Worm (Caenorhabditis elegans) whole organism, L2 larva: ENCODE results near the gene F52H2.1.

Experiments
- ZK546.5 ChIP-seq: sonication (generic microtip); optimal IDR thresholded peaks from 2 replicates; lab custom pipeline; 2017; ENCODE audit warnings: missing biosample characterization, missing genetic modification characterization
- aly-2 ChIP-seq: fragments of 150-350 bp; optimal IDR thresholded peaks from 2 replicates; lab custom pipeline; 2014; ENCODE audit warnings: missing biosample characterization, missing genetic modification characterization
- ama-1 ChIP-seq: fragments of 150-350 bp; optimal IDR thresholded peaks from 2 replicates; lab custom pipeline; 2018; ENCODE audit warnings: inconsistent platforms
- egl-27 ChIP-seq: sonication (generic microtip); optimal IDR thresholded peaks from 3 replicates; lab custom pipeline; 2017; ENCODE audit warnings: missing biosample characterization, missing genetic modification reagents, missing genetic modification characterization
- lsy-2 ChIP-seq, 2 experiments: fragments of 150-350 bp in 1 of 2; sonication (generic microtip) in 1 of 2; optimal IDR thresholded peaks; 2 replicates each; lab custom pipeline; 2014 to 2017; ENCODE audit warnings: missing biosample characterization in 2 of 2, missing genetic modification characterization in 2 of 2
- nhr-10 ChIP-seq: sonication (generic microtip); optimal IDR thresholded peaks from 2 replicates; lab custom pipeline; 2017; ENCODE audit warnings: missing biosample characterization, missing genetic modification characterization
- nhr-77 ChIP-seq: fragments of 150-350 bp; optimal IDR thresholded peaks from 2 replicates; lab custom pipeline; 2014; ENCODE audit warnings: missing biosample characterization, missing genetic modification characterization
- peb-1 ChIP-seq: fragments of 150-350 bp; optimal IDR thresholded peaks from 2 replicates; lab custom pipeline; 2014; ENCODE audit warnings: missing biosample characterization, missing genetic modification characterization

- TF ChIP-seq lsy-2 (tag; optimal IDR thresholded peaks at IDR 0.05; lab: Kevin White, UChicago) (no peak), nhr-77 (no peak), ama-1 (no peak), ZK546.5 (tag; lab: Kevin White, UChicago) (no peak), nhr-10 (tag; lab: Kevin White, UChicago) (no peak), aly-2 (tag; lab: Kevin White, UChicago) (no peak), peb-1 (tag; lab: Kevin White, UChicago) (no peak), egl-27 (no peak)
Measured at ce11 chrX:2601025-2601705, 28.3 kb downstream of the F52H2.1 start.
